Fruit fly (Drosophila melanogaster) whole organism, embryonic: Measurements from ENCODE around the gene CG42693.
A peak's percentile ranks its signal among the peaks of the same experiment; 100 is the strongest.

Source experiments
- Ada2b ChIP-seq: fragments of 200-800 bp; sonication (Bioruptor generic); IDR thresholded peaks from 2 replicates; pipeline ENCODE4 v1.3.6; 2022; ENCODE audit warnings: missing biosample characterization, missing genetic modification characterization
- Atf6 ChIP-seq: fragments of 200-800 bp; sonication (Bioruptor generic); IDR thresholded peaks from 2 replicates; pipeline ENCODE4 v1.3.6; 2022; ENCODE audit warnings: missing biosample characterization, missing genetic modification characterization
- BEAF-32 ChIP-seq: fragments of 200-800 bp; sonication (Bioruptor generic); optimal IDR thresholded peaks from 3 replicates; lab custom pipeline; 2017; ENCODE audit warnings: missing biosample characterization, missing genetic modification characterization, mild to moderate bottlenecking, moderate library complexity, missing genetic modification reagents
- Bdp1 ChIP-seq: fragments of 200-800 bp; sonication (Bioruptor generic); optimal IDR thresholded peaks from 3 replicates; lab custom pipeline; 2016; ENCODE audit warnings: missing biosample characterization, missing genetic modification characterization
- CG1024 ChIP-seq: fragments of 200-800 bp; sonication (Bioruptor generic); IDR thresholded peaks from 2 replicates; pipeline ENCODE4 v1.3.6; 2022; ENCODE audit warnings: missing biosample characterization, missing genetic modification characterization
- CG12744 ChIP-seq: fragments of 200-800 bp; sonication (Bioruptor generic); optimal IDR thresholded peaks from 2 replicates; lab custom pipeline; 2016; ENCODE audit warnings: missing biosample characterization, missing genetic modification characterization
- CG15514 ChIP-seq: fragments of 200-800 bp; sonication (Bioruptor generic); optimal IDR thresholded peaks from 3 replicates; lab custom pipeline; 2017; ENCODE audit warnings: missing biosample characterization, missing genetic modification characterization, mild to moderate bottlenecking, moderate library complexity, missing genetic modification reagents
- CG17359 ChIP-seq: fragments of 200-800 bp; sonication (Bioruptor generic); optimal IDR thresholded peaks from 3 replicates; lab custom pipeline; 2018; ENCODE audit warnings: missing biosample characterization, mild to moderate bottlenecking, missing genetic modification characterization, moderate library complexity
- CG30020 ChIP-seq: fragments of 200-800 bp; optimal IDR thresholded peaks from 2 replicates; lab custom pipeline; 2019; ENCODE audit warnings: missing biosample characterization, mild to moderate bottlenecking, missing genetic modification characterization, moderate library complexity
- CG32772 ChIP-seq: fragments of 200-800 bp; sonication (Bioruptor generic); IDR thresholded peaks from 2 replicates; pipeline ENCODE4 v1.3.6; 2022; ENCODE audit warnings: missing biosample characterization, missing genetic modification characterization
- CG3407 ChIP-seq: fragments of 200-800 bp; sonication (Bioruptor generic); optimal IDR thresholded peaks from 2 replicates; lab custom pipeline; 2018; ENCODE audit warnings: missing biosample characterization, mild to moderate bottlenecking, missing genetic modification characterization
- CG34224 ChIP-seq: fragments of 200-800 bp; sonication (Bioruptor generic); IDR thresholded peaks from 3 replicates; pipeline ENCODE4 v1.3.6; 2022; ENCODE audit warnings: missing biosample characterization, missing genetic modification characterization; ENCODE audit not compliant: partially characterized antibody
- CG3838 ChIP-seq: fragments of 200-800 bp; sonication (Bioruptor generic); optimal IDR thresholded peaks from 3 replicates; lab custom pipeline; 2016; ENCODE audit warnings: missing biosample characterization, missing genetic modification characterization
- CG4328 ChIP-seq: fragments of 200-800 bp; sonication (Bioruptor generic); optimal IDR thresholded peaks from 3 replicates; lab custom pipeline; 2017; ENCODE audit warnings: missing biosample characterization, missing genetic modification reagents, missing genetic modification characterization
- CG7372 ChIP-seq: fragments of 200-800 bp; sonication (Bioruptor generic); IDR thresholded peaks from 2 replicates; pipeline ENCODE4 v1.3.6; 2022; ENCODE audit warnings: missing biosample characterization, missing genetic modification characterization
- CG8388 ChIP-seq: fragments of 200-800 bp; sonication (Bioruptor generic); optimal IDR thresholded peaks from 2 replicates; lab custom pipeline; 2019; ENCODE audit warnings: missing biosample characterization, mild to moderate bottlenecking, missing genetic modification characterization, moderate library complexity
- CG9215 ChIP-seq: fragments of 200-800 bp; sonication (Bioruptor generic); IDR thresholded peaks from 2 replicates; pipeline ENCODE4 v1.3.6; 2022; ENCODE audit warnings: missing biosample characterization, missing genetic modification characterization
- Dek ChIP-seq: fragments of 200-800 bp; sonication (Bioruptor generic); optimal IDR thresholded peaks from 3 replicates; lab custom pipeline; 2019; ENCODE audit warnings: missing biosample characterization, mild to moderate bottlenecking, missing genetic modification characterization, moderate library complexity
- Dll ChIP-seq: fragments of 200-800 bp; sonication (Bioruptor generic); IDR thresholded peaks from 4 replicates; pipeline ENCODE4 v1.3.6; 2022; ENCODE audit warnings: missing biosample characterization, missing genetic modification characterization; ENCODE audit not compliant: partially characterized antibody
- Doc3 ChIP-seq: fragments of 200-800 bp; sonication (Bioruptor generic); IDR thresholded peaks from 3 replicates; pipeline ENCODE4 v1.3.6; 2022; ENCODE audit warnings: missing biosample characterization, missing genetic modification characterization; ENCODE audit not compliant: partially characterized antibody
- E2f1 ChIP-seq: fragments of 200-800 bp; sonication (Bioruptor generic); IDR thresholded peaks from 2 replicates; pipeline ENCODE4 v1.3.6; 2022; ENCODE audit warnings: missing biosample characterization, missing genetic modification characterization
- Fer1 ChIP-seq: fragments of 200-800 bp; sonication (Bioruptor generic); optimal IDR thresholded peaks from 2 replicates; lab custom pipeline; 2017; ENCODE audit warnings: missing biosample characterization, mild to moderate bottlenecking, missing genetic modification characterization
- HLH3B ChIP-seq: fragments of 200-800 bp; sonication (Bioruptor generic); IDR thresholded peaks from 2 replicates; pipeline ENCODE4 v1.3.6; 2022; ENCODE audit warnings: missing biosample characterization, missing genetic modification characterization
- HLH54F ChIP-seq: fragments of 200-800 bp; sonication (Bioruptor generic); optimal IDR thresholded peaks from 3 replicates; lab custom pipeline; 2016; ENCODE audit warnings: missing biosample characterization, missing genetic modification characterization
- HmgZ ChIP-seq: fragments of 200-800 bp; sonication (Bioruptor generic); optimal IDR thresholded peaks from 2 replicates; lab custom pipeline; 2018; ENCODE audit warnings: missing biosample characterization, mild to moderate bottlenecking, missing genetic modification characterization
- Hr3 ChIP-seq: fragments of 200-800 bp; sonication (Bioruptor generic); optimal IDR thresholded peaks from 3 replicates; lab custom pipeline; 2016; ENCODE audit warnings: missing biosample characterization, missing genetic modification characterization
- Lpt ChIP-seq: fragments of >200 bp; optimal IDR thresholded peaks from 2 replicates; lab custom pipeline; 2018; ENCODE audit warnings: missing biosample characterization, missing genetic modification characterization
- Meics ChIP-seq: fragments of 200-800 bp; sonication (Bioruptor generic); optimal IDR thresholded peaks from 2 replicates; lab custom pipeline; 2017; ENCODE audit warnings: missing biosample characterization, mild to moderate bottlenecking, missing genetic modification characterization
- Nf-YB ChIP-seq: fragments of 200-800 bp; sonication (Bioruptor generic); optimal IDR thresholded peaks from 3 replicates; lab custom pipeline; 2019; ENCODE audit warnings: missing biosample characterization, mild to moderate bottlenecking, missing genetic modification characterization, moderate library complexity
- Side ChIP-seq: fragments of 200-800 bp; sonication (Bioruptor generic); optimal IDR thresholded peaks from 2 replicates; lab custom pipeline; 2016; ENCODE audit warnings: missing biosample characterization, missing genetic modification characterization
- Trl ChIP-seq, 3 experiments: fragments of >200 bp in 2 of 3; fragments of 200-800 bp in 1 of 3; sonication (Bioruptor generic) in 1 of 3; optimal IDR thresholded peaks; 2 replicates in 1 of 3; 3 replicates in 2 of 3; lab custom pipeline; 2016 to 2017; ENCODE audit warnings: missing biosample characterization in 1 of 3, missing genetic modification characterization in 1 of 3
- Xrp1 ChIP-seq: fragments of 200-800 bp; sonication (Bioruptor generic); IDR thresholded peaks from 2 replicates; pipeline ENCODE4 v1.3.6; 2022; ENCODE audit warnings: missing biosample characterization, missing genetic modification characterization
- aop ChIP-seq: fragments of 200-800 bp; sonication (Bioruptor generic); IDR thresholded peaks from 2 replicates; pipeline ENCODE4 v1.3.6; 2022; ENCODE audit warnings: missing biosample characterization, missing genetic modification characterization
- az2 ChIP-seq: fragments of 200-800 bp; sonication (Bioruptor generic); optimal IDR thresholded peaks from 3 replicates; lab custom pipeline; 2016; ENCODE audit warnings: missing biosample characterization, missing genetic modification characterization
- dan ChIP-seq: fragments of 200-800 bp; sonication (Bioruptor generic); IDR thresholded peaks from 2 replicates; pipeline ENCODE4 v1.3.6; 2022; ENCODE audit warnings: missing biosample characterization, missing genetic modification characterization
- disco-r ChIP-seq: fragments of 200-800 bp; sonication (Bioruptor generic); optimal IDR thresholded peaks from 2 replicates; lab custom pipeline; 2016; ENCODE audit warnings: missing biosample characterization, missing genetic modification characterization
- fd102C ChIP-seq: fragments of 200-800 bp; sonication (Bioruptor generic); optimal IDR thresholded peaks from 2 replicates; lab custom pipeline; 2018; ENCODE audit warnings: missing biosample characterization, mild to moderate bottlenecking, missing genetic modification characterization, moderate library complexity
- fru ChIP-seq: fragments of >200 bp; optimal IDR thresholded peaks from 2 replicates; lab custom pipeline; 2017
- gce ChIP-seq: fragments of 200-800 bp; sonication (Bioruptor generic); IDR thresholded peaks from 3 replicates; pipeline ENCODE4 v1.3.6; 2022; ENCODE audit warnings: missing biosample characterization, missing genetic modification characterization
- gsb ChIP-seq: fragments of 200-800 bp; sonication (Bioruptor generic); IDR thresholded peaks from 2 replicates; pipeline ENCODE4 v1.3.6; 2022; ENCODE audit warnings: missing biosample characterization, missing genetic modification characterization
- her ChIP-seq: fragments of 200-800 bp; sonication (Bioruptor generic); optimal IDR thresholded peaks from 2 replicates; lab custom pipeline; 2016; ENCODE audit warnings: missing biosample characterization, missing genetic modification characterization
- kay ChIP-seq: fragments of 200-800 bp; sonication (Bioruptor generic); optimal IDR thresholded peaks from 2 replicates; lab custom pipeline; 2016; ENCODE audit warnings: missing biosample characterization, missing genetic modification characterization
- lola ChIP-seq, 3 experiments: fragments of >200 bp in 2 of 3; fragments of 200-800 bp in 1 of 3; sonication (Bioruptor generic) in 1 of 3; optimal IDR thresholded peaks; 2 replicates each; lab custom pipeline; 2017 to 2019; ENCODE audit warnings: missing biosample characterization in 3 of 3, missing genetic modification characterization in 3 of 3, mild to moderate bottlenecking in 1 of 3, moderate library complexity in 1 of 3
- phol ChIP-seq: fragments of 200-800 bp; sonication (Bioruptor generic); optimal IDR thresholded peaks from 3 replicates; lab custom pipeline; 2018; ENCODE audit warnings: missing biosample characterization, mild to moderate bottlenecking, missing genetic modification characterization, moderate library complexity
- repo ChIP-seq: fragments of 200-800 bp; sonication (Bioruptor generic); optimal IDR thresholded peaks from 2 replicates; lab custom pipeline; 2016; ENCODE audit warnings: missing biosample characterization, missing genetic modification characterization
- scrt ChIP-seq: fragments of 200-800 bp; sonication (Bioruptor generic); optimal IDR thresholded peaks from 2 replicates; lab custom pipeline; 2018; ENCODE audit warnings: missing biosample characterization, mild to moderate bottlenecking, missing genetic modification characterization, moderate library complexity
- sna ChIP-seq: fragments of 200-800 bp; sonication (Bioruptor generic); IDR thresholded peaks from 2 replicates; pipeline ENCODE4 v1.3.6; 2022; ENCODE audit warnings: missing biosample characterization, missing genetic modification characterization; ENCODE audit not compliant: partially characterized antibody
- sob ChIP-seq: fragments of 200-800 bp; sonication (Bioruptor generic); IDR thresholded peaks from 2 replicates; pipeline ENCODE4 v1.3.6; 2022; ENCODE audit warnings: missing biosample characterization, missing genetic modification characterization
- sqz ChIP-seq: fragments of 200-800 bp; sonication (Bioruptor generic); optimal IDR thresholded peaks from 3 replicates; lab custom pipeline; 2018; ENCODE audit warnings: missing biosample characterization, mild to moderate bottlenecking, missing genetic modification characterization
- usp ChIP-seq: fragments of >200 bp; optimal IDR thresholded peaks from 2 replicates; lab custom pipeline; 2017; ENCODE audit warnings: missing biosample characterization, missing genetic modification characterization
- wor ChIP-seq: fragments of 200-800 bp; sonication (Bioruptor generic); IDR thresholded peaks from 2 replicates; pipeline ENCODE4 v1.3.6; 2022; ENCODE audit warnings: missing biosample characterization, missing genetic modification characterization

Gene CG42693

dm6 chr3R:31738060-31738619 lies 30.0 kb upstream of the CG42693 start, which contains the start of gene eEF1alpha2 (continued):
- TF ChIP-seq Atf6 (GFP tag; lab: Robert Waterston, UW) (no peak), usp (GFP tag; lab: Kevin White, UChicago) (no peak), disco-r (no peak), fru (lab: Kevin White, UChicago) (no peak), E2f1 (GFP tag; lab: Robert Waterston, UW) (no peak), HmgZ (no peak), Fer1 (GFP tag; lab: Kevin White, UChicago) (no peak), sna (no peak), Trl (optimal IDR thresholded peaks at IDR 0.05; lab: Kevin White, UChicago) (no peak), Trl (GFP tag; optimal IDR thresholded peaks at IDR 0.05; lab: Kevin White, UChicago) (no peak), Meics (GFP tag; lab: Kevin White, UChicago) (no peak), Dll (0 out of 4 replicates have a peak, but pooled peaks have one; percentile 42), CG3407 (GFP tag; lab: Kevin White, UChicago) (no peak), repo (GFP tag; lab: Kevin White, UChicago) (no peak), CG8388 (GFP tag; lab: Kevin White, UChicago) (no peak), CG7372 (no peak), gce (GFP tag; lab: Robert Waterston, UW) (no peak), CG15514 (GFP tag; lab: Kevin White, UChicago) (peak; percentile 98), Xrp1 (GFP tag; lab: Robert Waterston, UW) (no peak), HLH3B (GFP tag; lab: Robert Waterston, UW) (no peak), aop (GFP tag; lab: Robert Waterston, UW) (no peak), Lpt (GFP tag; lab: Kevin White, UChicago) (no peak), az2 (GFP tag; lab: Kevin White, UChicago) (no peak), wor (GFP tag; lab: Robert Waterston, UW) (no peak), CG3838 (GFP tag; lab: Kevin White, UChicago) (no peak), CG17359 (tag; lab: Kevin White, UChicago) (no peak), CG1024 (GFP tag; lab: Robert Waterston, UW) (no peak), Bdp1 (GFP tag; lab: Kevin White, UChicago) (no peak), sob (GFP tag; lab: Robert Waterston, UW) (no peak), CG32772 (GFP tag; lab: Robert Waterston, UW) (no peak), dan (no peak), Doc3 (GFP tag; lab: Robert Waterston, UW) (0 out of 3 replicates have a peak, but pooled peaks have one; percentile 11), CG34224 (GFP tag; lab: Robert Waterston, UW) (no peak), Dek (no peak), sqz (GFP tag; lab: Kevin White, UChicago) (no peak), CG30020 (tag; lab: Kevin White, UChicago) (peak; percentile 55), CG12744 (no peak), fd102C (GFP tag; lab: Kevin White, UChicago) (no peak), gsb (GFP tag; lab: Robert Waterston, UW) (no peak), CG4328 (GFP tag; lab: Kevin White, UChicago) (no peak), BEAF-32 (GFP tag; lab: Kevin White, UChicago) (peak; percentile 47), her (GFP tag; lab: Kevin White, UChicago) (no peak), scrt (GFP tag; lab: Kevin White, UChicago) (no peak), HLH54F (GFP tag; lab: Kevin White, UChicago) (no peak), Ada2b (GFP tag; lab: Robert Waterston, UW) (no peak), kay (GFP tag; lab: Kevin White, UChicago) (no peak), Hr3 (GFP tag; lab: Kevin White, UChicago) (no peak), lola (GFP tag; optimal IDR thresholded peaks at IDR 0.05; lab: Kevin White, UChicago) (peak in 1 of 3 experiments; percentile 10), CG9215 (GFP tag; lab: Robert Waterston, UW) (no peak), Side (GFP tag; lab: Kevin White, UChicago) (no peak), Nf-YB (GFP tag; lab: Kevin White, UChicago) (no peak), phol (tag; lab: Kevin White, UChicago) (no peak)
